Worm (Caenorhabditis elegans): ENCODE results near the gene btb-5.

DNA sequence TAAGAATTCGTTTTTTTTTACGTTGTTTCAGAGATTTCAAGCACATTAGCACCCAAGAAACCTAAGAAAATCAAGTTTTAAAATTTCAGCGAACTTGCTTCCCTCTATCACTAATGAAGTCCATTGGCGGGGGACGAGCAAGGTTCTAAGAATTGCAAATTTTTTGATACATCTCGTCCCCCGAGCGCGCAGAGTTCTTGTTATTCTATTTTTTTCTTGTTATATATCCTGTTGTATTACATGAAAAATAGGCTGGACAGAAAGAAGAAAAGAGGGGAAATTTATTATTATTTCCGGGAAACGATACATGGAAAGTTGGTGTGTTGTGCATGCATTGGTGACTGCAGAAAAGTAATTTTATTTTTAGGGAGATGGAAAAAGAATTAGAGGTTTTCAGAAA is 31.3 kb downstream of the btb-5 start:
- TF ChIP-seq ceh-19 (GFP tag; optimal IDR thresholded peaks at IDR 0.05) (no peak), ceh-30 (tag; optimal IDR thresholded peaks at IDR 0.05) (no peak)
